Fruit fly (Drosophila melanogaster) whole organism, prepupa: Measurements from ENCODE around the gene slow.
A peak's percentile ranks its signal among the peaks of the same experiment; 100 is the strongest.

Experiments
- Blimp-1 ChIP-seq: fragments of 200-800 bp; sonication (Bioruptor generic); optimal IDR thresholded peaks from 3 replicates; lab custom pipeline; 2017; ENCODE audit warnings: missing biosample characterization, missing genetic modification characterization, mild to moderate bottlenecking, moderate library complexity, missing genetic modification reagents
- CG10631 ChIP-seq: fragments of 200-800 bp; sonication (Bioruptor generic); optimal IDR thresholded peaks from 2 replicates; lab custom pipeline; 2016; ENCODE audit warnings: missing biosample characterization, missing genetic modification characterization
- CG10669 ChIP-seq: fragments of 200-800 bp; sonication (Bioruptor generic); optimal IDR thresholded peaks from 3 replicates; lab custom pipeline; 2018; ENCODE audit warnings: missing biosample characterization, mild to moderate bottlenecking, missing genetic modification characterization, moderate library complexity
- CG11294 ChIP-seq: fragments of 200-800 bp; sonication (Bioruptor generic); IDR thresholded peaks from 2 replicates; pipeline ENCODE4 v1.3.6; 2022; ENCODE audit warnings: missing biosample characterization, missing genetic modification characterization
- CG11762 ChIP-seq: fragments of 200-800 bp; sonication (Bioruptor generic); optimal IDR thresholded peaks from 3 replicates; lab custom pipeline; 2016; ENCODE audit warnings: missing biosample characterization, missing genetic modification characterization; ENCODE audit not compliant: insufficient read depth
- CG11902 ChIP-seq: fragments of 200-800 bp; sonication (Bioruptor generic); optimal IDR thresholded peaks from 3 replicates; lab custom pipeline; 2016; ENCODE audit warnings: missing biosample characterization, missing genetic modification characterization
- CG15336 ChIP-seq: fragments of 200-800 bp; sonication (Bioruptor generic); IDR thresholded peaks from 2 replicates; pipeline ENCODE4 v1.3.6; 2022; ENCODE audit warnings: missing biosample characterization, missing genetic modification characterization
- CG1621 ChIP-seq: fragments of 200-800 bp; sonication (Bioruptor generic); optimal IDR thresholded peaks from 3 replicates; lab custom pipeline; 2018; ENCODE audit warnings: missing biosample characterization, mild to moderate bottlenecking, missing genetic modification characterization
- CG16779 ChIP-seq: fragments of 200-800 bp; sonication (Bioruptor generic); optimal IDR thresholded peaks from 3 replicates; lab custom pipeline; 2017; ENCODE audit warnings: missing biosample characterization, mild to moderate bottlenecking, missing genetic modification characterization
- CG3032 ChIP-seq: fragments of 200-800 bp; optimal IDR thresholded peaks from 2 replicates; lab custom pipeline; 2019; ENCODE audit warnings: missing biosample characterization, mild to moderate bottlenecking, missing genetic modification characterization, moderate library complexity
- CG31627 ChIP-seq: fragments of 200-800 bp; sonication (Bioruptor generic); optimal IDR thresholded peaks from 3 replicates; lab custom pipeline; 2016; ENCODE audit warnings: missing biosample characterization, missing genetic modification characterization
- CG34406 ChIP-seq: fragments of 200-800 bp; sonication (Bioruptor generic); optimal IDR thresholded peaks from 3 replicates; lab custom pipeline; 2016; ENCODE audit warnings: missing biosample characterization, missing genetic modification characterization
- CG3919 ChIP-seq: fragments of 200-800 bp; sonication (Bioruptor generic); optimal IDR thresholded peaks from 3 replicates; lab custom pipeline; 2016; ENCODE audit warnings: missing biosample characterization, missing genetic modification characterization
- CG4318 ChIP-seq: fragments of 200-800 bp; sonication (Bioruptor generic); optimal IDR thresholded peaks from 3 replicates; lab custom pipeline; 2017; ENCODE audit warnings: missing biosample characterization, mild to moderate bottlenecking, missing genetic modification characterization
- CG6276 ChIP-seq: fragments of 200-800 bp; sonication (Bioruptor generic); optimal IDR thresholded peaks from 2 replicates; lab custom pipeline; 2017; ENCODE audit warnings: missing biosample characterization, mild to moderate bottlenecking, missing genetic modification characterization
- CG6792 ChIP-seq: fragments of 200-800 bp; sonication (Bioruptor generic); optimal IDR thresholded peaks from 3 replicates; lab custom pipeline; 2016; ENCODE audit warnings: missing biosample characterization, missing genetic modification characterization
- CG6854 ChIP-seq: fragments of 200-800 bp; sonication (Bioruptor generic); optimal IDR thresholded peaks from 2 replicates; lab custom pipeline; 2017; ENCODE audit warnings: missing biosample characterization, mild to moderate bottlenecking, missing genetic modification characterization
- CG7368 ChIP-seq: fragments of 200-800 bp; sonication (Bioruptor generic); optimal IDR thresholded peaks from 3 replicates; lab custom pipeline; 2016; ENCODE audit warnings: missing biosample characterization, missing genetic modification characterization
- CG8119 ChIP-seq: fragments of 200-800 bp; sonication (Bioruptor generic); IDR thresholded peaks from 3 replicates; pipeline ENCODE4 v1.3.6; 2022; ENCODE audit warnings: missing biosample characterization, missing genetic modification characterization
- CG8632 ChIP-seq: fragments of 200-800 bp; sonication (Bioruptor generic); optimal IDR thresholded peaks from 3 replicates; lab custom pipeline; 2016; ENCODE audit warnings: missing biosample characterization, missing genetic modification characterization
- CG9139 ChIP-seq: fragments of 200-800 bp; sonication (Bioruptor generic); optimal IDR thresholded peaks from 3 replicates; lab custom pipeline; 2017; ENCODE audit warnings: missing biosample characterization, mild to moderate bottlenecking, missing genetic modification characterization
- Eip75B ChIP-seq: fragments of 200-800 bp; sonication (Bioruptor generic); optimal IDR thresholded peaks from 3 replicates; lab custom pipeline; 2016; ENCODE audit warnings: missing biosample characterization, missing genetic modification characterization
- Eip78C ChIP-seq: fragments of 200-800 bp; sonication (Bioruptor generic); peaks from one replicate; lab custom pipeline; 2016; ENCODE audit warnings: missing biosample characterization, missing genetic modification characterization
- Eip93F ChIP-seq: fragments of 200-800 bp; sonication (Bioruptor generic); optimal IDR thresholded peaks from 2 replicates; lab custom pipeline; 2016; ENCODE audit warnings: missing biosample characterization, mild to moderate bottlenecking, missing genetic modification characterization
- Ets21C ChIP-seq: fragments of 200-800 bp; sonication (Bioruptor generic); optimal IDR thresholded peaks from 3 replicates; lab custom pipeline; 2016; ENCODE audit warnings: missing biosample characterization, missing genetic modification characterization
- Ets96B ChIP-seq: fragments of 200-800 bp; optimal IDR thresholded peaks from 2 replicates; lab custom pipeline; 2019; ENCODE audit warnings: missing biosample characterization, mild to moderate bottlenecking, missing genetic modification characterization, moderate library complexity
- Gug ChIP-seq: fragments of 200-800 bp; sonication (Bioruptor generic); IDR thresholded peaks from 2 replicates; pipeline ENCODE4 v1.3.6; 2022; ENCODE audit warnings: missing biosample characterization, missing genetic modification characterization
- Hr38 ChIP-seq: sonication (Bioruptor generic); optimal IDR thresholded peaks from 2 replicates; lab custom pipeline; 2016; ENCODE audit warnings: missing biosample characterization, missing genetic modification characterization
- Hr39 ChIP-seq: fragments of 200-800 bp; sonication (Bioruptor generic); optimal IDR thresholded peaks from 2 replicates; lab custom pipeline; 2016; ENCODE audit warnings: missing biosample characterization, missing genetic modification characterization
- Hr4 ChIP-seq: fragments of 200-800 bp; sonication (Bioruptor generic); optimal IDR thresholded peaks from 3 replicates; lab custom pipeline; 2016; ENCODE audit warnings: missing biosample characterization, missing genetic modification characterization
- Lpt ChIP-seq: fragments of 200-800 bp; sonication (Bioruptor generic); optimal IDR thresholded peaks from 3 replicates; lab custom pipeline; 2016; ENCODE audit warnings: missing biosample characterization, missing genetic modification characterization
- achi ChIP-seq: fragments of 200-800 bp; sonication (Bioruptor generic); optimal IDR thresholded peaks from 3 replicates; lab custom pipeline; 2016; ENCODE audit warnings: missing biosample characterization, missing genetic modification characterization
- acj6 ChIP-seq: fragments of 200-800 bp; sonication (Bioruptor generic); optimal IDR thresholded peaks from 3 replicates; lab custom pipeline; 2016; ENCODE audit warnings: missing biosample characterization, missing genetic modification characterization
- cyc ChIP-seq: fragments of 200-800 bp; sonication (Bioruptor generic); optimal IDR thresholded peaks from 3 replicates; lab custom pipeline; 2016; ENCODE audit warnings: missing biosample characterization, missing genetic modification characterization
- dac ChIP-seq: fragments of 200-800 bp; sonication (Bioruptor generic); optimal IDR thresholded peaks from 2 replicates; lab custom pipeline; 2017; ENCODE audit warnings: missing biosample characterization, mild to moderate bottlenecking, missing genetic modification characterization
- dsx ChIP-seq: fragments of 200-800 bp; optimal IDR thresholded peaks from 3 replicates; lab custom pipeline; 2019; ENCODE audit warnings: missing biosample characterization, mild to moderate bottlenecking, missing genetic modification characterization, moderate library complexity; ENCODE audit not compliant: poor library complexity, severe bottlenecking
- eg ChIP-seq: fragments of 200-800 bp; sonication (Bioruptor generic); IDR thresholded peaks from 3 replicates; pipeline ENCODE4 v1.3.6; 2022; ENCODE audit warnings: missing biosample characterization, missing genetic modification characterization
- fd59A ChIP-seq: fragments of 200-800 bp; sonication (Bioruptor generic); optimal IDR thresholded peaks from 2 replicates; lab custom pipeline; 2017; ENCODE audit warnings: missing biosample characterization, mild to moderate bottlenecking, missing genetic modification characterization, missing genetic modification reagents
- fkh ChIP-seq: fragments of 200-800 bp; sonication (Bioruptor generic); optimal IDR thresholded peaks from 3 replicates; lab custom pipeline; 2017; ENCODE audit warnings: missing biosample characterization, mild to moderate bottlenecking, missing genetic modification characterization, moderate library complexity
- lz ChIP-seq: fragments of 200-800 bp; sonication (Bioruptor generic); optimal IDR thresholded peaks from 3 replicates; lab custom pipeline; 2016; ENCODE audit warnings: missing biosample characterization, missing genetic modification characterization
- net ChIP-seq: fragments of 200-800 bp; sonication (Bioruptor generic); optimal IDR thresholded peaks from 3 replicates; lab custom pipeline; 2016; ENCODE audit warnings: missing biosample characterization, missing genetic modification characterization
- pdm3 ChIP-seq: fragments of 200-800 bp; sonication (Bioruptor generic); optimal IDR thresholded peaks from 3 replicates; lab custom pipeline; 2016; ENCODE audit warnings: missing biosample characterization, missing genetic modification characterization
- spab ChIP-seq: fragments of 200-800 bp; sonication (Bioruptor generic); optimal IDR thresholded peaks from 2 replicates; lab custom pipeline; 2017; ENCODE audit warnings: missing biosample characterization, mild to moderate bottlenecking, missing genetic modification characterization, missing genetic modification reagents
- svp ChIP-seq: fragments of 200-800 bp; sonication (Bioruptor generic); peaks from one replicate; lab custom pipeline; 2016; ENCODE audit warnings: missing biosample characterization, missing genetic modification characterization
- topi ChIP-seq: fragments of 200-800 bp; sonication (Bioruptor generic); optimal IDR thresholded peaks from 3 replicates; lab custom pipeline; 2016; ENCODE audit warnings: missing biosample characterization, missing genetic modification characterization

slow gene

dm6 chr3L:4339525-4339924, 44.7 kb upstream of the slow start:
- TF ChIP-seq CG8119 (GFP tag; lab: Robert Waterston, UW) (0 out of 3 replicates have a peak, but pooled peaks have one; percentile 27), eg (peak; percentile 65), CG6276 (GFP tag; lab: Kevin White, UChicago) (peak; percentile 16), Eip78C (GFP tag; lab: Kevin White, UChicago) (peak; percentile 45), CG1621 (tag; lab: Kevin White, UChicago) (no peak), Hr4 (GFP tag; lab: Kevin White, UChicago) (peak; percentile 20), CG11762 (no peak), CG10631 (GFP tag; lab: Kevin White, UChicago) (no peak)

- no peak for TF ChIP-seq eg
- no peak for TF ChIP-seq cyc (GFP tag; lab: Kevin White, UChicago)
- peak; percentile 91 for TF ChIP-seq svp (GFP tag; lab: Kevin White, UChicago)
- peak; percentile 8 for TF ChIP-seq Eip78C (GFP tag; lab: Kevin White, UChicago)
Measured at dm6 chr3L:4340227-4340626, 44.0 kb upstream of the slow start.

dm6 chr3L:4341078-4341477, 43.2 kb upstream of the slow start:
- TF ChIP-seq CG11902 (GFP tag; lab: Kevin White, UChicago) (no peak), svp (GFP tag; lab: Kevin White, UChicago) (peak; percentile 82), fd59A (no peak), CG8119 (GFP tag; lab: Robert Waterston, UW) (no peak), dsx (GFP tag; lab: Kevin White, UChicago) (peak; percentile 59)

- TF ChIP-seq CG9139 (GFP tag; lab: Kevin White, UChicago): no peak
- no peak for TF ChIP-seq cyc (GFP tag; lab: Kevin White, UChicago)
- no peak for TF ChIP-seq CG11902 (GFP tag; lab: Kevin White, UChicago)
- no peak for TF ChIP-seq CG8632
- peak; percentile 46 for TF ChIP-seq CG3032 (tag; lab: Kevin White, UChicago)
- TF ChIP-seq Hr38 (GFP tag; lab: Kevin White, UChicago): no peak
- TF ChIP-seq pdm3: peak; percentile 54
- no peak for TF ChIP-seq Ets21C (GFP tag; lab: Kevin White, UChicago)
- TF ChIP-seq CG10631 (GFP tag; lab: Kevin White, UChicago): peak; percentile 67
- no peak for TF ChIP-seq CG34406 (GFP tag; lab: Kevin White, UChicago)
- peak; percentile 55 for TF ChIP-seq achi
- peak; percentile 8 for TF ChIP-seq spab
- TF ChIP-seq CG7368 (GFP tag; lab: Kevin White, UChicago): peak; percentile 33
- peak; percentile 6 for TF ChIP-seq topi (GFP tag; lab: Kevin White, UChicago)
- no peak for TF ChIP-seq fkh (GFP tag; lab: Kevin White, UChicago)
- peak; percentile 62 for TF ChIP-seq CG4318 (GFP tag; lab: Kevin White, UChicago)
- peak; percentile 58; the same call in 2 of the 3 replicates for TF ChIP-seq eg
- peak; percentile 6 for TF ChIP-seq Lpt (GFP tag; lab: Kevin White, UChicago)
- no peak for TF ChIP-seq svp (GFP tag; lab: Kevin White, UChicago)
- TF ChIP-seq CG3919 (GFP tag; lab: Kevin White, UChicago): peak; percentile 41
- no peak for TF ChIP-seq lz (GFP tag; lab: Kevin White, UChicago)
- no peak for TF ChIP-seq CG31627
- peak; percentile 55 for TF ChIP-seq acj6 (GFP tag; lab: Kevin White, UChicago)
- TF ChIP-seq CG8119 (GFP tag; lab: Robert Waterston, UW): peak; percentile 37; the same call in 1 of the 3 replicates
- TF ChIP-seq Gug: 0 out of 2 replicates have a peak, but pooled peaks have one; percentile 28
- TF ChIP-seq Blimp-1 (GFP tag; lab: Kevin White, UChicago): no peak
- TF ChIP-seq CG16779 (tag; lab: Kevin White, UChicago): no peak
- no peak for TF ChIP-seq CG6854 (GFP tag; lab: Kevin White, UChicago)
- peak; percentile 7 for TF ChIP-seq CG6792
- peak; percentile 24 for TF ChIP-seq CG11762
- TF ChIP-seq CG15336 (GFP tag; lab: Robert Waterston, UW): peak; percentile 48
- TF ChIP-seq Hr39: peak; percentile 29
- peak; percentile 24 for TF ChIP-seq Ets96B (tag; lab: Kevin White, UChicago)
- TF ChIP-seq Eip93F (GFP tag; lab: Kevin White, UChicago): no peak
- TF ChIP-seq CG11294: peak; percentile 27; the same call in 1 of the 2 replicates
- peak; percentile 46 for TF ChIP-seq CG10669 (GFP tag; lab: Kevin White, UChicago)
- no peak for TF ChIP-seq dsx (GFP tag; lab: Kevin White, UChicago)
- peak; percentile 59 for TF ChIP-seq Eip75B (GFP tag; lab: Kevin White, UChicago)
- peak; percentile 24 for TF ChIP-seq net (GFP tag; lab: Kevin White, UChicago)
- no peak for TF ChIP-seq dac (GFP tag; lab: Kevin White, UChicago)
Measured at dm6 chr3L:4346379-4346778, 37.9 kb upstream of the slow start.
